Worm (Caenorhabditis elegans) whole organism, L4 larva: ENCODE results near the gene cyp-33C3.

ENCODE experiments used
- F10B5.3 ChIP-seq: sonication (generic microtip); optimal IDR thresholded peaks from 2 replicates; lab custom pipeline; 2016; ENCODE audit warnings: mild to moderate bottlenecking, missing genetic modification characterization, missing compliant biosample characterization
- T26A8.4 ChIP-seq: fragments of 200-800 bp; sonication (Bioruptor generic); IDR thresholded peaks from 2 replicates; pipeline ENCODE4 v1.3.6; 2022; ENCODE audit warnings: missing genetic modification characterization, missing compliant biosample characterization
- Y105C5A.15 ChIP-seq: fragments of 200-800 bp; sonication (Bioruptor generic); IDR thresholded peaks from 2 replicates; pipeline ENCODE4 v1.3.6; 2022; ENCODE audit warnings: missing genetic modification characterization, missing compliant biosample characterization
- Y48G9A.11 ChIP-seq: fragments of 200-800 bp; sonication (Bioruptor generic); IDR thresholded peaks from 2 replicates; pipeline ENCODE4 v1.3.6; 2022; ENCODE audit warnings: missing genetic modification reagents, missing genetic modification characterization, missing compliant biosample characterization
- Y5F2A.4 ChIP-seq: fragments of 200-800 bp; sonication (Bioruptor generic); optimal IDR thresholded peaks from 2 replicates; lab custom pipeline; 2018; ENCODE audit warnings: mild to moderate bottlenecking, missing genetic modification characterization, missing compliant biosample characterization
- aha-1 ChIP-seq: fragments of 150-350 bp; peaks from one replicate; lab custom pipeline; 2014; ENCODE audit warnings: missing biosample characterization, missing genetic modification characterization
- aly-2 ChIP-seq: sonication (generic microtip); optimal IDR thresholded peaks from 2 replicates; lab custom pipeline; 2018; ENCODE audit warnings: missing biosample characterization, missing genetic modification characterization
- attf-4 ChIP-seq: sonication (generic microtip); optimal IDR thresholded peaks from 3 replicates; lab custom pipeline; 2017; ENCODE audit warnings: missing biosample characterization, missing genetic modification characterization
- ceh-20 ChIP-seq: fragments of 200-800 bp; sonication (Bioruptor generic); IDR thresholded peaks from 2 replicates; pipeline ENCODE4 v1.3.6; 2022; ENCODE audit warnings: missing genetic modification reagents, missing genetic modification characterization, missing compliant biosample characterization
- ceh-82 ChIP-seq: sonication (generic microtip); optimal IDR thresholded peaks from 2 replicates; lab custom pipeline; 2017; ENCODE audit warnings: missing biosample characterization, missing genetic modification characterization
- ces-1 ChIP-seq: fragments of 150-350 bp; sonication (generic microtip); optimal IDR thresholded peaks from 4 replicates; lab custom pipeline; 2014; ENCODE audit warnings: missing biosample characterization, missing genetic modification reagents, missing genetic modification characterization
- cey-2 ChIP-seq: sonication (generic microtip); optimal IDR thresholded peaks from 3 replicates; lab custom pipeline; 2017; ENCODE audit warnings: missing genetic modification characterization, mild to moderate bottlenecking, missing compliant biosample characterization, antibody characterized with exemption, borderline replicate concordance; ENCODE audit not compliant: insufficient read depth
- ctbp-1 ChIP-seq: fragments of 200-800 bp; sonication (Bioruptor generic); IDR thresholded peaks from 2 replicates; pipeline ENCODE4 v1.3.6; 2022; ENCODE audit warnings: missing genetic modification reagents, missing genetic modification characterization, missing compliant biosample characterization
- daf-12 ChIP-seq: fragments of 150-350 bp; optimal IDR thresholded peaks from 2 replicates; lab custom pipeline; 2014; ENCODE audit warnings: missing biosample characterization, missing genetic modification reagents, missing genetic modification characterization
- daf-16 ChIP-seq, 3 experiments: sonication (generic microtip); optimal IDR thresholded peaks; 2 replicates each; lab custom pipeline; 2016 to 2017; ENCODE audit warnings: missing genetic modification characterization in 3 of 3, missing genetic modification reagents in 3 of 3, mild to moderate bottlenecking in 2 of 3, missing compliant biosample characterization in 2 of 3, missing biosample characterization in 1 of 3, moderate library complexity in 1 of 3
- daf-8 ChIP-seq: fragments of 200-800 bp; sonication (Bioruptor generic); IDR thresholded peaks from 2 replicates; pipeline ENCODE4 v1.3.6; 2022; ENCODE audit warnings: missing genetic modification characterization, missing compliant biosample characterization
- dmd-9 ChIP-seq: fragments of 200-800 bp; sonication (Bioruptor generic); IDR thresholded peaks from 2 replicates; pipeline ENCODE4 v1.3.6; 2022; ENCODE audit warnings: missing genetic modification reagents, missing genetic modification characterization, missing compliant biosample characterization
- dpl-1 ChIP-seq: fragments of 150-350 bp; optimal IDR thresholded peaks from 2 replicates; lab custom pipeline; 2014; ENCODE audit warnings: missing biosample characterization, missing genetic modification reagents, missing genetic modification characterization
- dve-1 ChIP-seq: sonication (generic microtip); optimal IDR thresholded peaks from 2 replicates; lab custom pipeline; 2017; ENCODE audit warnings: antibody characterized with exemption, mild to moderate bottlenecking, missing genetic modification characterization, missing compliant biosample characterization; ENCODE audit not compliant: insufficient read depth
- egl-27 ChIP-seq: sonication (generic microtip); optimal IDR thresholded peaks from 3 replicates; lab custom pipeline; 2017; ENCODE audit warnings: missing biosample characterization, missing genetic modification reagents, missing genetic modification characterization
- hlh-11 ChIP-seq: fragments of 200-800 bp; sonication (Bioruptor generic); optimal IDR thresholded peaks from 2 replicates; lab custom pipeline; 2018; ENCODE audit warnings: mild to moderate bottlenecking, missing genetic modification characterization, missing compliant biosample characterization
- hlh-30 ChIP-seq: sonication (generic microtip); optimal IDR thresholded peaks from 2 replicates; lab custom pipeline; 2017; ENCODE audit warnings: antibody characterized with exemption, mild to moderate bottlenecking, missing genetic modification characterization, missing compliant biosample characterization; ENCODE audit not compliant: insufficient read depth
- hmg-1.1 ChIP-seq: fragments of 200-800 bp; sonication (Bioruptor generic); IDR thresholded peaks from 2 replicates; pipeline ENCODE4 v1.3.6; 2022; ENCODE audit warnings: missing genetic modification reagents, missing genetic modification characterization, missing compliant biosample characterization
- lim-7 ChIP-seq: fragments of 200-800 bp; sonication (Bioruptor generic); IDR thresholded peaks from 2 replicates; pipeline ENCODE4 v1.3.6; 2022; ENCODE audit warnings: missing genetic modification characterization, missing compliant biosample characterization
- lin-38 ChIP-seq: fragments of 200-800 bp; sonication (Bioruptor generic); IDR thresholded peaks from 2 replicates; pipeline ENCODE4 v1.3.6; 2022; ENCODE audit warnings: missing genetic modification reagents, missing genetic modification characterization, missing compliant biosample characterization
- lir-3 ChIP-seq: sonication (generic microtip); optimal IDR thresholded peaks from 2 replicates; lab custom pipeline; 2016; ENCODE audit warnings: mild to moderate bottlenecking, missing genetic modification characterization, missing compliant biosample characterization
- lsy-2 ChIP-seq, 2 experiments: fragments of 150-350 bp in 1 of 2; sonication (generic microtip) in 1 of 2; optimal IDR thresholded peaks; 2 replicates each; lab custom pipeline; 2014 to 2017; ENCODE audit warnings: missing biosample characterization in 2 of 2, missing genetic modification characterization in 2 of 2
- madf-5 ChIP-seq, 2 experiments: fragments of 200-800 bp; sonication (Bioruptor generic); IDR thresholded peaks; 2 replicates each; pipeline ENCODE4 v1.3.6; 2022; ENCODE audit warnings: missing compliant biosample characterization in 2 of 2, missing genetic modification characterization in 2 of 2
- mdl-1 ChIP-seq, 2 experiments: fragments of 150-350 bp in 1 of 2; sonication (generic microtip) in 1 of 2; optimal IDR thresholded peaks; 2 replicates each; lab custom pipeline; 2014 to 2017; ENCODE audit warnings: missing biosample characterization in 2 of 2, missing genetic modification characterization in 2 of 2
- mdt-29 ChIP-seq: fragments of 200-800 bp; sonication (Bioruptor generic); IDR thresholded peaks from 2 replicates; pipeline ENCODE4 v1.3.6; 2022; ENCODE audit warnings: missing genetic modification reagents, missing genetic modification characterization, missing compliant biosample characterization
- mes-2 ChIP-seq: sonication (generic microtip); optimal IDR thresholded peaks from 2 replicates; lab custom pipeline; 2016; ENCODE audit warnings: missing genotype, mild to moderate bottlenecking, missing genetic modification characterization, missing compliant biosample characterization; ENCODE audit not compliant: poor library complexity, severe bottlenecking
- mxl-3 ChIP-seq: fragments of 200-800 bp; sonication (Bioruptor generic); optimal IDR thresholded peaks from 2 replicates; lab custom pipeline; 2018; ENCODE audit warnings: mild to moderate bottlenecking, missing genetic modification characterization, missing compliant biosample characterization
- nhr-11 ChIP-seq: fragments of 150-350 bp; optimal IDR thresholded peaks from 2 replicates; lab custom pipeline; 2014; ENCODE audit warnings: missing biosample characterization, missing genetic modification characterization
- nhr-111 ChIP-seq: fragments of 200-800 bp; sonication (Bioruptor generic); optimal IDR thresholded peaks from 2 replicates; lab custom pipeline; 2018; ENCODE audit warnings: mild to moderate bottlenecking, missing genetic modification characterization, missing compliant biosample characterization
- nhr-28 ChIP-seq: fragments of 150-350 bp; optimal IDR thresholded peaks from 2 replicates; lab custom pipeline; 2014; ENCODE audit warnings: missing biosample characterization, missing genetic modification characterization
- nhr-41 ChIP-seq: fragments of 200-800 bp; sonication (Bioruptor generic); IDR thresholded peaks from 2 replicates; pipeline ENCODE4 v1.3.6; 2022; ENCODE audit warnings: missing genetic modification reagents, missing genetic modification characterization, missing compliant biosample characterization
- nhr-42 ChIP-seq: fragments of 200-800 bp; sonication (Bioruptor generic); IDR thresholded peaks from 2 replicates; pipeline ENCODE4 v1.3.6; 2022; ENCODE audit warnings: missing genetic modification characterization, missing compliant biosample characterization
- nhr-6 ChIP-seq: fragments of 150-350 bp; optimal IDR thresholded peaks from 2 replicates; lab custom pipeline; 2014; ENCODE audit warnings: missing biosample characterization, missing genetic modification characterization
- nhr-76 ChIP-seq: fragments of 150-350 bp; optimal IDR thresholded peaks from 2 replicates; lab custom pipeline; 2014; ENCODE audit warnings: missing biosample characterization, missing genetic modification characterization
- nhr-77 ChIP-seq: fragments of 150-350 bp; optimal IDR thresholded peaks from 2 replicates; lab custom pipeline; 2014; ENCODE audit warnings: missing biosample characterization, missing genetic modification characterization
- php-3 ChIP-seq: fragments of 200-800 bp; sonication (Bioruptor generic); IDR thresholded peaks from 2 replicates; pipeline ENCODE4 v1.3.6; 2022; ENCODE audit warnings: missing genetic modification reagents, missing genetic modification characterization, missing compliant biosample characterization
- saeg-2 ChIP-seq: fragments of 200-800 bp; sonication (Bioruptor generic); IDR thresholded peaks from 2 replicates; pipeline ENCODE4 v1.3.6; 2022; ENCODE audit warnings: missing genetic modification reagents, missing genetic modification characterization, missing compliant biosample characterization
- skn-1 ChIP-seq: fragments of 150-350 bp; optimal IDR thresholded peaks from 2 replicates; lab custom pipeline; 2014; ENCODE audit warnings: missing biosample characterization, missing genetic modification characterization
- snpc-1.2 ChIP-seq: fragments of 200-800 bp; sonication (Bioruptor generic); IDR thresholded peaks from 2 replicates; pipeline ENCODE4 v1.3.6; 2022; ENCODE audit warnings: missing genetic modification reagents, missing genetic modification characterization, missing compliant biosample characterization
- spr-1 ChIP-seq: sonication (generic microtip); optimal IDR thresholded peaks from 2 replicates; lab custom pipeline; 2016; ENCODE audit warnings: mild to moderate bottlenecking, missing genetic modification characterization, missing compliant biosample characterization
- unc-62 ChIP-seq, 3 experiments: fragments of 150-350 bp in 1 of 3; sonication (generic microtip); optimal IDR thresholded peaks in 2 of 3; peaks in 1 of 3; 1 replicate in 1 of 3; 2 replicates in 2 of 3; lab custom pipeline; 2014 to 2017; ENCODE audit warnings: missing biosample characterization in 3 of 3, missing genetic modification characterization in 3 of 3, missing genetic modification reagents in 3 of 3, missing genotype in 1 of 3
- zfp-2 ChIP-seq: sonication (generic microtip); optimal IDR thresholded peaks from 2 replicates; lab custom pipeline; 2016; ENCODE audit warnings: mild to moderate bottlenecking, missing genetic modification characterization, missing compliant biosample characterization
- zfp-3 ChIP-seq: fragments of 200-800 bp; sonication (Bioruptor generic); conservative IDR thresholded peaks from 2 replicates; pipeline ENCODE4 v1.3.6; 2022; ENCODE audit warnings: missing genetic modification reagents, missing genetic modification characterization, missing compliant biosample characterization

The cyp-33C3 gene

ce11 chrV:2226903-2227302 is 15.7 kb upstream of the cyp-33C3 start, which contains the start of gene nhr-18:
nhr-18 (plus strand) TSS chrV:2227203.
- TF ChIP-seq ctbp-1 (GFP tag; lab: Robert Waterston, UW) (no peak), aha-1 (tag; lab: Kevin White, UChicago) (no peak), nhr-42 (no peak), snpc-1.2 (no peak), nhr-77 (tag; lab: Kevin White, UChicago) (no peak), madf-5 (GFP tag; IDR thresholded peaks at IDR 0.05; lab: Robert Waterston, UW) (no peak), Y5F2A.4 (GFP tag; lab: Kevin White, UChicago) (no peak), Y48G9A.11 (no peak), lsy-2 (tag; optimal IDR thresholded peaks at IDR 0.05; lab: Kevin White, UChicago) (no peak), zfp-2 (no peak), ceh-82 (tag; lab: Kevin White, UChicago) (no peak), nhr-28 (tag; lab: Kevin White, UChicago) (no peak), aly-2 (tag; lab: Kevin White, UChicago) (no peak), dmd-9 (no peak), nhr-6 (tag; lab: Kevin White, UChicago) (no peak), skn-1 (tag; lab: Kevin White, UChicago) (no peak), saeg-2 (GFP tag; lab: Robert Waterston, UW) (no peak), daf-8 (no peak), lin-38 (GFP tag; lab: Robert Waterston, UW) (no peak)

ce11 chrV:2228781-2229180 is 13.8 kb upstream of the cyp-33C3 start, which contains the start of gene nhr-126:
nhr-126 (plus strand) TSS chrV:2229081.
- TF ChIP-seq ces-1 (GFP tag; lab: Kevin White, UChicago) (no peak), php-3 (GFP tag; lab: Robert Waterston, UW) (no peak), ceh-20 (GFP tag; lab: Robert Waterston, UW) (no peak), zfp-3 (no peak), dpl-1 (GFP tag; lab: Kevin White, UChicago) (no peak), nhr-76 (tag; lab: Kevin White, UChicago) (no peak), mdt-29 (GFP tag; lab: Robert Waterston, UW) (no peak), lir-3 (tag; lab: Kevin White, UChicago) (no peak), nhr-111 (GFP tag; lab: Kevin White, UChicago) (no peak), mxl-3 (GFP tag; lab: Kevin White, UChicago) (no peak), hmg-1.1 (GFP tag; lab: Robert Waterston, UW) (no peak), cey-2 (tag; lab: Kevin White, UChicago) (no peak), mdl-1 (tag; optimal IDR thresholded peaks at IDR 0.05; lab: Kevin White, UChicago) (no peak), spr-1 (tag; lab: Kevin White, UChicago) (no peak), nhr-6 (tag; lab: Kevin White, UChicago) (no peak), lim-7 (no peak), skn-1 (tag; lab: Kevin White, UChicago) (no peak), T26A8.4 (GFP tag; lab: Robert Waterston, UW) (no peak)

ce11 chrV:2230912-2231311 is 11.7 kb upstream of the cyp-33C3 start, which contains the start of gene nhr-134:
nhr-134 (plus strand) TSS chrV:2231223.
- TF ChIP-seq ceh-82 (tag; lab: Kevin White, UChicago) (no peak), hlh-30 (peak; percentile 87), dmd-9 (no peak), zfp-2 (no peak), unc-62 (GFP tag; optimal IDR thresholded peaks at IDR 0.05 in 1 of 2; lab: Kevin White, UChicago) (peak in 1 of 2 experiments; percentile 55), unc-62 (tag; optimal IDR thresholded peaks at IDR 0.05; lab: Kevin White, UChicago) (no peak), nhr-6 (tag; lab: Kevin White, UChicago) (no peak), daf-12 (tag; lab: Kevin White, UChicago) (no peak), dve-1 (tag; lab: Kevin White, UChicago) (peak; percentile 44), mes-2 (peak; percentile 6), nhr-11 (tag; lab: Kevin White, UChicago) (no peak), egl-27 (no peak), nhr-41 (GFP tag; lab: Robert Waterston, UW) (no peak), hlh-11 (tag; lab: Kevin White, UChicago) (peak; percentile 15), attf-4 (tag; lab: Kevin White, UChicago) (no peak), daf-16 (GFP tag; optimal IDR thresholded peaks at IDR 0.05; lab: Kevin White, UChicago) (no peak), daf-16 (tag; optimal IDR thresholded peaks at IDR 0.05; lab: Kevin White, UChicago) (peak; percentile 44), F10B5.3 (tag; lab: Kevin White, UChicago) (no peak), Y105C5A.15 (GFP tag; lab: Robert Waterston, UW) (no peak), ctbp-1 (GFP tag; lab: Robert Waterston, UW) (no peak), nhr-28 (tag; lab: Kevin White, UChicago) (peak; percentile 30)
